Worm (Caenorhabditis elegans): Measurements from ENCODE around the gene T01C3.2.

The T01C3.2 gene

DNA sequence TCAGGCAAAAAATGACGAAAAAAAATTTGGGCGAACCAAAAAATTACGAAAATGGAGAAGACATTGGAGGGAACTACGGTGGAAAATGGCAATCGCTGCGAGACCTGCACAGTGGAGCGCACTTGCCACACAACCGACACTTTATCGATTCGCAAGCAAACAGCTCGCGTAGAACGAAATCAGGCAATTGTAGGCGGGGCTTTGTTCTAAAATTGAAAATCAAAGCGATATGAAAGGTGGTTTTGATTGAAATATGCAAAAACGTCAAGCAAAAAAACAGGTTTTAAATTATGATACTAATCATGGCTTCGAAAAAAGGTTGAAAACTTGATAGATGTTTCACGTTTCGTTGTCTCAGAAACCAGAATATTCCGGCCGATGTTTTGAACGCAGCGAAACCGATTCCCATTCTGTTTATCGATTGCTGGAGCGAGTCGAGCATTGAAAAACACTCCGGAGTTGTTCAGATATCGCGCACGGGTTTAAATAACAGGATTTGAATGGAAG lies 11.3 kb downstream of the T01C3.2 start, which contains the start of the genes fib-1 and mut-15 (continued):
- TF ChIP-seq ceh-43 (GFP tag; optimal IDR thresholded peaks at IDR 0.05) (no peak), zip-8 (tag; optimal IDR thresholded peaks at IDR 0.05) (no peak)

- TF ChIP-seq flh-1 (GFP tag; optimal IDR thresholded peaks at IDR 0.05) (no peak), lin-32 (GFP tag; optimal IDR thresholded peaks at IDR 0.05) (no peak), ztf-11 (tag; optimal IDR thresholded peaks at IDR 0.05) (no peak), unc-39 (tag; optimal IDR thresholded peaks at IDR 0.05) (no peak), zip-8 (tag; optimal IDR thresholded peaks at IDR 0.05) (no peak), ham-2 (GFP tag; optimal IDR thresholded peaks at IDR 0.05) (no peak), sptf-1 (tag; optimal IDR thresholded peaks at IDR 0.05) (no peak), nhr-237 (tag; optimal IDR thresholded peaks at IDR 0.05) (no peak), drap-1 (GFP tag; optimal IDR thresholded peaks at IDR 0.05) (no peak)
Measured at ce11 chrV:15004800-15005199, 13.8 kb downstream of the T01C3.2 start, which contains the start of gene hrde-2. Gene hrde-2, plus strand, starts transcription at chrV:15005100.

ce11 chrV:15011560-15011959 lies 20.6 kb downstream of the T01C3.2 start, which contains the start of gene nmr-2:
Gene nmr-2, minus strand, starts transcription at chrV:15011660.
- TF ChIP-seq lsy-2 (tag; optimal IDR thresholded peaks at IDR 0.05) (no peak), mep-1 (tag; optimal IDR thresholded peaks at IDR 0.05) (no peak), M03D4.4 (tag; optimal IDR thresholded peaks at IDR 0.05) (no peak), bed-3 (GFP tag; optimal IDR thresholded peaks at IDR 0.05) (no peak), pha-4 (tag; optimal IDR thresholded peaks at IDR 0.05) (no peak), nhr-2 (tag; optimal IDR thresholded peaks at IDR 0.05) (no peak)

- TF ChIP-seq blmp-1 (tag; optimal IDR thresholded peaks at IDR 0.05) (no peak), sem-2 (GFP tag; optimal IDR thresholded peaks at IDR 0.05) (peak; percentile 10)
Measured at ce11 chrV:15012542-15013301, 21.8 kb downstream of the T01C3.2 start.

- TF ChIP-seq zip-8 (tag; optimal IDR thresholded peaks at IDR 0.05) (no peak), blmp-1 (tag; optimal IDR thresholded peaks at IDR 0.05) (no peak), nhr-76 (tag; optimal IDR thresholded peaks at IDR 0.05) (no peak), ztf-11 (tag; optimal IDR thresholded peaks at IDR 0.05) (no peak), ham-2 (GFP tag; optimal IDR thresholded peaks at IDR 0.05) (no peak), lsy-2 (tag; optimal IDR thresholded peaks at IDR 0.05) (no peak), ces-1 (GFP tag; optimal IDR thresholded peaks at IDR 0.05) (no peak), nhr-12 (tag; optimal IDR thresholded peaks at IDR 0.05) (no peak), unc-62 (GFP tag; optimal IDR thresholded peaks at IDR 0.05) (no peak), elt-3 (tag; optimal IDR thresholded peaks at IDR 0.05) (no peak), sem-2 (GFP tag; optimal IDR thresholded peaks at IDR 0.05) (no peak), bed-3 (GFP tag; optimal IDR thresholded peaks at IDR 0.05) (no peak), ceh-83 (GFP tag; optimal IDR thresholded peaks at IDR 0.05) (no peak), lin-13 (tag; optimal IDR thresholded peaks at IDR 0.05) (no peak)
Measured at ce11 chrV:15013328-15013727, 22.4 kb downstream of the T01C3.2 start.

- TF ChIP-seq lsy-2 (tag; optimal IDR thresholded peaks at IDR 0.05): no peak
- no peak for TF ChIP-seq drap-1 (GFP tag; optimal IDR thresholded peaks at IDR 0.05)
- no peak for TF ChIP-seq ceh-43 (GFP tag; optimal IDR thresholded peaks at IDR 0.05)
- no peak for TF ChIP-seq sem-2 (GFP tag; optimal IDR thresholded peaks at IDR 0.05)
- no peak for TF ChIP-seq cnd-1 (tag; optimal IDR thresholded peaks at IDR 0.05)
Measured at ce11 chrV:15014164-15014563, 23.2 kb downstream of the T01C3.2 start, which contains the start of gene obr-2. Gene obr-2, minus strand, starts transcription at chrV:15014264.

- TF ChIP-seq unc-120 (tag; optimal IDR thresholded peaks at IDR 0.05; ENCODE audit: poor library complexity, severe bottlenecking) (peak; percentile 6), hlh-1 (tag; optimal IDR thresholded peaks at IDR 0.05) (no peak)
Measured at ce11 chrV:15015799-15016198, 24.8 kb downstream of the T01C3.2 start.
